Worm (Caenorhabditis elegans): ENCODE data around the gene F40F12.3.

Gene F40F12.3

ce11 chrIII:9956665-9957401 is 36.2 kb upstream of the F40F12.3 start, which contains the start of gene alx-1 (continued):
- TF ChIP-seq tbx-2 (tag; optimal IDR thresholded peaks at IDR 0.05), result no peak
- no peak for TF ChIP-seq zag-1 (tag; optimal IDR thresholded peaks at IDR 0.05)
- TF ChIP-seq egl-27 (tag; optimal IDR thresholded peaks at IDR 0.05), result no peak
- no peak for TF ChIP-seq fkh-2 (tag; optimal IDR thresholded peaks at IDR 0.05)

ce11 chrIII:9956123-9956522 is 35.5 kb upstream of the F40F12.3 start, which contains the start of gene mog-1:
mog-1 (minus strand) TSS chrIII:9956215.
- TF ChIP-seq pha-4 (tag; optimal IDR thresholded peaks at IDR 0.05), result peak; percentile 60
- no peak for TF ChIP-seq aly-2 (tag; optimal IDR thresholded peaks at IDR 0.05)
- no peak for TF ChIP-seq nhr-67 (tag; optimal IDR thresholded peaks at IDR 0.05)
- TF ChIP-seq skn-1 (tag; optimal IDR thresholded peaks at IDR 0.05), result no peak
- TF ChIP-seq pqm-1 (tag; optimal IDR thresholded peaks at IDR 0.05), result no peak
- no peak for TF ChIP-seq ceh-28 (tag; optimal IDR thresholded peaks at IDR 0.05)
- peak; percentile 17 for TF ChIP-seq lin-15B (tag; optimal IDR thresholded peaks at IDR 0.05)
- TF ChIP-seq egl-5 (tag; optimal IDR thresholded peaks at IDR 0.05), result peak; percentile 11
- TF ChIP-seq nhr-77 (tag; optimal IDR thresholded peaks at IDR 0.05), result no peak

DNA sequence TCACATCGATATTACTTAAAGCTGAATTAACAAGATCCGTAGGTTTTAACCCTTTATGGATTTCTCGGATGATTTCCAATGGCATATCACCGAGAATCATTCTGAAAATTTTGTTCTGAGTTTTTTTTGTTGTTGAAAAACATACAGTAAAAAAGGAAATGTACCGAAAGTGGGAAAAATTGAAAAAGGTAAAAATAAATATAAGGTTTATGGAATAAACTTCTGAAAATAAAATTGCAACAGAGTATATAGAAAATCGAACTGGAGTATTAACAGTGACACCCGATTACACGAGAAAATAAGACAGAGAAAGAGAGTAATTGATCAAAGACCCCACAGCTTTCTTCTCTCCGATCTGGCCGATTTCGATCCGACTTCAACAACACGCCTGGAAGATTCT is 31.2 kb upstream of the F40F12.3 start, which contains the start of gene K03H1.11:
K03H1.11 (minus strand) TSS at position 101 of the 400 bp plus-strand sequence.
- no peak for TF ChIP-seq nhr-28 (tag; optimal IDR thresholded peaks at IDR 0.05)
- peak; percentile 13 for TF ChIP-seq nhr-23 (tag; optimal IDR thresholded peaks at IDR 0.05)

DNA sequence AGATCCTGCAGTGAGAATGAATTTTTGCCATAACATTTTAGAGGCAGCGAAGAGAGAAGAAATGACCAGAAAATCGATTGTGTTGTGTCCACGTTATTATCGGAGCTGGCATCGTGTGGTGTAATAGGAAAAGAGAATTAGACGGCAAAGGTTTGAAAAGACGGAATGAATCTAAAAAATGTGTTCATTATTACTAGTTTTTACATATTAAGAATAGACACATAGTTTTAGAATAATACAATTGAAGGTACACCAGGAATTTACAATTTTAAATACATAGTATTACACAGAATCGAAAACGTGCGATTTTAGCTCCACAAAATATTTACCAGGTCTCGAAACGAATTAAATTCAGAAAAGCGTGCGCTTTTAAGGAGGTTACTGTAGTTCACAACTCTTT is 29.6 kb upstream of the F40F12.3 start, which contains the start of gene K03H1.13:
K03H1.13 (minus strand) TSS at position 101 of the 400 bp plus-strand sequence.
- TF ChIP-seq nfya-1 (tag; optimal IDR thresholded peaks at IDR 0.05; ENCODE audit: insufficient read depth) (peak; percentile 4), ceh-28 (tag; optimal IDR thresholded peaks at IDR 0.05) (peak; percentile 42), pha-4 (tag; optimal IDR thresholded peaks at IDR 0.05) (peak; percentile 6), egl-5 (tag; optimal IDR thresholded peaks at IDR 0.05) (no peak)

DNA sequence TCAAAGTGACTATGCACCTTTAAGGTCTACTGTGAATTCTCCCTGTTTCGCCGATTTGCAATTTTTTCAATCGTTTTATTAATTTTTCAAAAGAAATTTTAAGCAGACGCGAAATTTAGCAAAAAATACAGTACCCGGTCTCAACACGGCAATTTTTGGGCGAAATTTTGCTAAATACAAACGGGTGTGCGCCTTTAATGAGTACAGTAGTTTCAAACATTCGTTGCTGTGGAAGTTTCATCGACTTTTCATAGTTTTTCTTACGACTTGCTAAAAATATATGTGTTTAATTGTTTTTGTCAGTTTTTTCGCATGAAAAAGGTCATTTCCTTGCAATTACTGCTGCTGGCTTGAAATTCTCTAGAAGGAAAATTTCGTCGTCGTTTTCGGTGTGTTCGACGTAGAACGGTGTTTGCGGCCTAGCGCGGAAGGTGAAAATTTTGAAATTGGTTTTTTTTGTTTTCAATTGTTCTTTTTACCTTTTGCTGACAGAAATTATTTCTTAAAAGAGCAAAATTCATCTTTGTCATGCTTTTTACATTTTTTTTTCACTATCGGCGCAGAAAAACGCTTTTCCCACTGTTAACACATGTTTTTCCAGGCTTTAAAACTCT is 26.2 kb upstream of the F40F12.3 start, which contains the start of gene K03H1.7:
K03H1.7 (plus strand) TSS at position 600 of the 614 bp plus-strand sequence.
- TF ChIP-seq lin-15B (tag; optimal IDR thresholded peaks at IDR 0.05) (peak; percentile 73), nhr-11 (tag; optimal IDR thresholded peaks at IDR 0.05) (no peak), eor-1 (tag; optimal IDR thresholded peaks at IDR 0.05) (no peak)

DNA sequence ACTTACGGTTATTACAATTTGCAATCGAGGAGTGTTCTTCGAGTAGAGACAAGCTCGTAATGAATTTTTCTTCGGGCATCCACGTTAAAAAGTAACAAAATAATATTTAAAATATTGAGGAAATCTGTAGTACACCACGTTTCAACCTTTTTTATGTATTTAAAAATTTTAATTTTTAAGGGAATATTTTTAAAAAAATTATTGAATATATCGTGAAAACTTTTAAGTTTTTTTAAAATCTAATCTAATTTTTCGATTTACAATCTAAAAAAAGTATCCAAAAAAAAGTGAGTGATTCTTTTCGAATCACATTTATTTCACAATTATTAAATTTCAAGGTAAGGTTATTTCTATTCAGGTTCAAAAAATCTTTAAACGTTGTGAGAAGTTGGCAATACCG is 24.1 kb upstream of the F40F12.3 start, which contains the start of gene gln-2:
gln-2 (minus strand) TSS at position 101 of the 400 bp plus-strand sequence.
- no peak for TF ChIP-seq fos-1 (tag; optimal IDR thresholded peaks at IDR 0.05)
- TF ChIP-seq egl-27 (tag; optimal IDR thresholded peaks at IDR 0.05), result no peak
- TF ChIP-seq tbx-2 (tag; optimal IDR thresholded peaks at IDR 0.05), result no peak
- TF ChIP-seq eor-1 (tag; optimal IDR thresholded peaks at IDR 0.05), result no peak
- no peak for TF ChIP-seq snpc-4 (tag; optimal IDR thresholded peaks at IDR 0.05)
- no peak for TF ChIP-seq nhr-12 (tag; optimal IDR thresholded peaks at IDR 0.05)

DNA sequence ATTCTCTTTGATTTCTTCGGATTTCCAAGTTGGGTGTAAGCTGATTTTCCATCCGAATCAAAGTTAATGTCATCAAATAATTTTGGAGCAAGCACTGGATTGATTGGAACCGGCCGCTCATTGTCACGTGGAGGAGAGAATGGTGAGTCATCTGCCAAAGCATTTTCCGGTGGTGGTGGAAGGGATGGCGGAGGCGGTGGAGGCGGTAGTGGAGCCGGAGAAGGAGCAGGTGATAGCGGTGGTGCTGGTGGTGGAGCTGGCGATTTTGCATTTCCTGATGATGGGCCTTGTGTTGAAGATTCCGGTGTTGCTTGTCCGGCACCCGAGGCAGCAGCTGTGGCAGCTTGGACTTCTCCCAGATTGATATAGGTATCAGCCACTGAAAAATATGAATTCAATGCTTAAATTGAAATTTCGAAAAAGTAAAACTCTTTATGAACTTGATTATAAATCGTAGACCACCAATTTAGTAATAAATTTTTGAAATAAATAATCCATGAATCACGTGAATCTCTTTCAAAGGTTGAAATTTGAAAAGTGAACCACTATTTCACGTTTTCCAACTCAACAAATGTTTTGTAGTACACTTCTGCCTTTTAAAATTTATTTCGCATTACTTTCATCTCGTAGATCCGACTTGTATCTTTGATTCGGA is 20.5 kb upstream of the F40F12.3 start, which contains the start of the genes K03H1.9 and K03H1.12:
K03H1.9 (minus strand) TSS at position 471 of the 655 bp plus-strand sequence.
K03H1.12 (plus strand) TSS at position 605 of the 655 bp plus-strand sequence.
- TF ChIP-seq elt-1 (tag; optimal IDR thresholded peaks at IDR 0.05), result no peak
- no peak for TF ChIP-seq ceh-9 (tag; optimal IDR thresholded peaks at IDR 0.05)
- no peak for TF ChIP-seq nhr-43 (tag; optimal IDR thresholded peaks at IDR 0.05; ENCODE audit: poor library complexity, severe bottlenecking)
- no peak for TF ChIP-seq fos-1 (tag; optimal IDR thresholded peaks at IDR 0.05)
- no peak for TF ChIP-seq ceh-28 (tag; optimal IDR thresholded peaks at IDR 0.05)
- no peak for TF ChIP-seq unc-39 (tag; optimal IDR thresholded peaks at IDR 0.05)
- no peak for TF ChIP-seq zag-1 (tag; optimal IDR thresholded peaks at IDR 0.05)
- no peak for TF ChIP-seq nhr-11 (tag; optimal IDR thresholded peaks at IDR 0.05)
- no peak for TF ChIP-seq ceh-16 (tag; optimal IDR thresholded peaks at IDR 0.05)
- no peak for TF ChIP-seq fkh-2 (tag; optimal IDR thresholded peaks at IDR 0.05)
- TF ChIP-seq ztf-11 (tag; optimal IDR thresholded peaks at IDR 0.05), result no peak
